Worm (Caenorhabditis elegans) whole organism, late embryonic: ENCODE measurements around the gene dgn-2.

ENCODE experiments used
- ama-1 ChIP-seq: fragments of 150-350 bp; optimal IDR thresholded peaks from 2 replicates; lab custom pipeline; 2014
- ceh-18 ChIP-seq: sonication (generic microtip); optimal IDR thresholded peaks from 2 replicates; lab custom pipeline; 2016; ENCODE audit warnings: missing genetic modification characterization, missing compliant biosample characterization
- ceh-31 ChIP-seq: sonication (generic microtip); optimal IDR thresholded peaks from 2 replicates; lab custom pipeline; 2016; ENCODE audit warnings: missing genetic modification characterization, missing compliant biosample characterization
- dve-1 ChIP-seq: sonication (generic microtip); optimal IDR thresholded peaks from 2 replicates; lab custom pipeline; 2017; ENCODE audit warnings: antibody characterized with exemption, mild to moderate bottlenecking, missing genetic modification characterization, missing compliant biosample characterization
- elt-4 ChIP-seq: sonication (generic microtip); optimal IDR thresholded peaks from 2 replicates; lab custom pipeline; 2016; ENCODE audit warnings: missing genetic modification characterization, missing compliant biosample characterization
- fkh-10 ChIP-seq: fragments of 150-350 bp; optimal IDR thresholded peaks from 2 replicates; lab custom pipeline; 2014; ENCODE audit warnings: missing biosample characterization, missing genetic modification reagents, missing genetic modification characterization
- gmeb-2 ChIP-seq: sonication (generic microtip); optimal IDR thresholded peaks from 2 replicates; lab custom pipeline; 2016; ENCODE audit warnings: missing genetic modification characterization, inconsistent platforms, missing compliant biosample characterization
- hlh-15 ChIP-seq: sonication (generic microtip); optimal IDR thresholded peaks from 2 replicates; lab custom pipeline; 2016; ENCODE audit warnings: missing genetic modification characterization, missing compliant biosample characterization
- nhr-11 ChIP-seq: fragments of 150-350 bp; optimal IDR thresholded peaks from 2 replicates; lab custom pipeline; 2014; ENCODE audit warnings: missing biosample characterization, missing genetic modification characterization
- rnt-1 ChIP-seq: sonication (generic microtip); optimal IDR thresholded peaks from 2 replicates; lab custom pipeline; 2016; ENCODE audit warnings: missing genetic modification characterization, missing compliant biosample characterization
- sdc-2 ChIP-seq: sonication (generic microtip); optimal IDR thresholded peaks from 2 replicates; lab custom pipeline; 2016; ENCODE audit warnings: missing genotype, missing genetic modification characterization, missing compliant biosample characterization
- sox-4 ChIP-seq: sonication (generic microtip); optimal IDR thresholded peaks from 2 replicates; lab custom pipeline; 2017; ENCODE audit warnings: mild to moderate bottlenecking, missing genetic modification characterization, inconsistent platforms, missing compliant biosample characterization
- unc-86 ChIP-seq: sonication (generic microtip); optimal IDR thresholded peaks from 2 replicates; lab custom pipeline; 2016; ENCODE audit warnings: missing genetic modification characterization, missing compliant biosample characterization

DNA sequence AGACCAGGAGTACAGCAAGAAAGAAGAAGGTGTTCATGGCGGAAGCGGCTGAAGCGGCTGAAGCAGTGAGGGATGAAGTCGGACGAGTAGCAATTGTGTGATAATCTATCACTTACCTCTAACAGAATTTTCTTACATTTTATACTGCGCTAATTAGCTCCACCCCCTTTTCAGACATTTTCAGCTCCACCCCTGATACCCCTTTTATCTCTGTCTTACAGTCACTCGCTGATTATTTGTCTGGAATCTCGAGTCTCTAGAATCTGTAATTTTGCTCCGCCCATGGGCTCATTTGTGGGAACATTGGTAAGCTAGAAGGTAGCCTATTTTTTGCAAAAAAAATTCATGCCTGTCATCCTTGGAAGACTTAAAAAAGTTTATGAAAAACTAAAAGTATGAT, 23.0 kb downstream of the dgn-2 start, which contains the start of gene ins-39:
- TF ChIP-seq ama-1, result no peak
- TF ChIP-seq sox-4, result no peak
- TF ChIP-seq sdc-2 (tag; lab: Kevin White, UChicago), result no peak
- TF ChIP-seq gmeb-2 (tag; lab: Kevin White, UChicago), result no peak
- no peak for TF ChIP-seq nhr-11
- TF ChIP-seq ceh-31, result no peak
- TF ChIP-seq hlh-15 (tag; lab: Kevin White, UChicago), result no peak
- no peak for TF ChIP-seq dve-1 (tag; lab: Kevin White, UChicago)
- TF ChIP-seq ceh-18 (tag; lab: Kevin White, UChicago), result no peak
- no peak for TF ChIP-seq rnt-1 (tag; lab: Kevin White, UChicago)
- no peak for TF ChIP-seq elt-4 (tag; lab: Kevin White, UChicago)
- no peak for TF ChIP-seq fkh-10 (GFP tag; lab: Kevin White, UChicago)
- no peak for TF ChIP-seq unc-86 (tag; lab: Kevin White, UChicago)
